Worm (Caenorhabditis elegans) whole organism, early embryonic: ENCODE measurements around the gene C25F9.16.

ENCODE experiments used
- B0310.2 ChIP-seq: sonication (generic microtip); optimal IDR thresholded peaks from 2 replicates; lab custom pipeline; 2016; ENCODE audit warnings: mild to moderate bottlenecking, missing genetic modification characterization, missing compliant biosample characterization
- F13C5.2 ChIP-seq: sonication (generic microtip); optimal IDR thresholded peaks from 2 replicates; lab custom pipeline; 2017; ENCODE audit warnings: mild to moderate bottlenecking, missing genetic modification characterization, inconsistent platforms, missing compliant biosample characterization
- aly-1 ChIP-seq: sonication (generic microtip); optimal IDR thresholded peaks from 2 replicates; lab custom pipeline; 2016; ENCODE audit warnings: missing genetic modification characterization, missing compliant biosample characterization
- ama-1 ChIP-seq: fragments of 150-350 bp; optimal IDR thresholded peaks from 2 replicates; lab custom pipeline; 2014
- ceh-13 ChIP-seq: fragments of 200-800 bp; sonication (Bioruptor generic); optimal IDR thresholded peaks from 2 replicates; lab custom pipeline; 2018; ENCODE audit warnings: mild to moderate bottlenecking, missing genetic modification characterization, missing compliant biosample characterization
- ceh-36 ChIP-seq: sonication (generic microtip); optimal IDR thresholded peaks from 2 replicates; lab custom pipeline; 2016; ENCODE audit warnings: missing genetic modification characterization, inconsistent platforms, missing compliant biosample characterization
- ets-7 ChIP-seq: sonication (generic microtip); optimal IDR thresholded peaks from 2 replicates; lab custom pipeline; 2016; ENCODE audit warnings: missing genotype, missing genetic modification characterization, missing compliant biosample characterization
- flt-1 ChIP-seq: fragments of 200-800 bp; sonication (Bioruptor generic); IDR thresholded peaks from 2 replicates; pipeline ENCODE4 v1.3.6; 2022; ENCODE audit warnings: missing genetic modification characterization, missing compliant biosample characterization
- hmbx-1 ChIP-seq: sonication (generic microtip); optimal IDR thresholded peaks from 2 replicates; lab custom pipeline; 2016; ENCODE audit warnings: mild to moderate bottlenecking, missing genetic modification characterization, missing compliant biosample characterization
- hmg-4 ChIP-seq: fragments of 200-800 bp; sonication (Bioruptor generic); optimal IDR thresholded peaks from 2 replicates; lab custom pipeline; 2018; ENCODE audit warnings: mild to moderate bottlenecking, missing genetic modification characterization, missing compliant biosample characterization
- hnd-1 ChIP-seq: sonication (generic microtip); optimal IDR thresholded peaks from 2 replicates; lab custom pipeline; 2016; ENCODE audit warnings: missing genetic modification characterization, missing compliant biosample characterization
- pes-1 ChIP-seq: fragments of 200-800 bp; sonication (Bioruptor generic); IDR thresholded peaks from 2 replicates; pipeline ENCODE4 v1.3.6; 2022; ENCODE audit warnings: missing genetic modification reagents, missing genetic modification characterization, missing compliant biosample characterization
- scrt-1 ChIP-seq: fragments of 200-800 bp; sonication (Bioruptor generic); IDR thresholded peaks from 2 replicates; pipeline ENCODE4 v1.3.6; 2022; ENCODE audit warnings: missing genetic modification characterization, missing compliant biosample characterization
- sea-1 ChIP-seq: fragments of 200-800 bp; sonication (Bioruptor generic); conservative IDR thresholded peaks from 2 replicates; pipeline ENCODE4 v1.3.6; 2022; ENCODE audit warnings: missing genetic modification characterization, missing compliant biosample characterization
- tbx-11 ChIP-seq: fragments of 200-800 bp; sonication (Bioruptor generic); IDR thresholded peaks from 2 replicates; pipeline ENCODE4 v1.3.6; 2022; ENCODE audit warnings: missing genetic modification characterization, missing compliant biosample characterization
- tbx-37 ChIP-seq: fragments of 200-800 bp; sonication (Bioruptor generic); conservative IDR thresholded peaks from 2 replicates; pipeline ENCODE4 v1.3.6; 2022; ENCODE audit warnings: missing genetic modification reagents, missing genetic modification characterization, missing compliant biosample characterization
- tra-4 ChIP-seq: sonication (generic microtip); optimal IDR thresholded peaks from 2 replicates; lab custom pipeline; 2017; ENCODE audit warnings: missing genetic modification characterization, missing compliant biosample characterization

C25F9.16 gene

ce11 chrV:19436307-19436706 is 2.1 kb downstream of the C25F9.16 start, which contains the start of gene C25F9.14:
C25F9.14 (plus strand) TSS chrV:19436484.
- no peak for TF ChIP-seq hnd-1 (tag; lab: Kevin White, UChicago)
- no peak for TF ChIP-seq flt-1 (GFP tag; lab: Robert Waterston, UW)
- TF ChIP-seq tbx-37 = no peak
- no peak for TF ChIP-seq ama-1 (lab: Kevin White, UChicago)
- TF ChIP-seq B0310.2 (tag; lab: Kevin White, UChicago) = no peak
- TF ChIP-seq ceh-36 = no peak

ce11 chrV:19443599-19443998 is 9.4 kb downstream of the C25F9.16 start:
- TF ChIP-seq hmg-4 = no peak
- no peak for TF ChIP-seq hmbx-1 (tag; lab: Kevin White, UChicago)
- TF ChIP-seq F13C5.2 = no peak
- no peak for TF ChIP-seq tbx-11 (GFP tag; lab: Robert Waterston, UW)
- no peak for TF ChIP-seq hnd-1 (tag; lab: Kevin White, UChicago)
- no peak for TF ChIP-seq pes-1
- no peak for TF ChIP-seq scrt-1 (GFP tag; lab: Robert Waterston, UW)
- TF ChIP-seq flt-1 (GFP tag; lab: Robert Waterston, UW) = no peak
- TF ChIP-seq ama-1 (lab: Kevin White, UChicago) = no peak
- no peak for TF ChIP-seq B0310.2 (tag; lab: Kevin White, UChicago)
- no peak for TF ChIP-seq ets-7 (tag; lab: Kevin White, UChicago)
- TF ChIP-seq sea-1 (GFP tag; lab: Robert Waterston, UW) = no peak
- TF ChIP-seq tra-4 (tag; lab: Kevin White, UChicago) = no peak
- no peak for TF ChIP-seq tbx-37
- TF ChIP-seq aly-1 (tag; lab: Kevin White, UChicago) = no peak
- TF ChIP-seq ceh-36 = no peak

ce11 chrV:19445442-19445841 is 11.3 kb downstream of the C25F9.16 start, which contains the start of gene M04C3.1:
M04C3.1 (minus strand) TSS chrV:19445605.
- TF ChIP-seq ets-7 (tag; lab: Kevin White, UChicago) (no peak), flt-1 (GFP tag; lab: Robert Waterston, UW) (no peak), F13C5.2 (no peak), hmbx-1 (tag; lab: Kevin White, UChicago) (no peak)

ce11 chrV:19448805-19449204 is 14.6 kb downstream of the C25F9.16 start, which contains the start of gene M04C3.2:
M04C3.2 (minus strand) TSS chrV:19448905.
- TF ChIP-seq scrt-1 (GFP tag; lab: Robert Waterston, UW) (no peak), F13C5.2 (no peak), ceh-36 (no peak), ama-1 (lab: Kevin White, UChicago) (no peak), ceh-13 (no peak), hmbx-1 (tag; lab: Kevin White, UChicago) (no peak)

- TF ChIP-seq tbx-37 (no peak), ceh-13 (no peak), tbx-11 (GFP tag; lab: Robert Waterston, UW) (no peak), tra-4 (tag; lab: Kevin White, UChicago) (no peak), ets-7 (tag; lab: Kevin White, UChicago) (no peak)
Observed at ce11 chrV:19449544-19449943, 15.4 kb downstream of the C25F9.16 start, which contains the start of gene M04C3.5. M04C3.5 (plus strand) TSS chrV:19449733.

ce11 chrV:19455650-19456049 is 21.5 kb downstream of the C25F9.16 start, which contains the start of the genes Y43F8B.13 and Y43F8B.14:
Y43F8B.13 (plus strand) TSS chrV:19455950.
Y43F8B.14 (minus strand) TSS chrV:19455971.
- TF ChIP-seq ceh-13 (no peak), pes-1 (no peak), sea-1 (GFP tag; lab: Robert Waterston, UW) (no peak), hmg-4 (no peak), hnd-1 (tag; lab: Kevin White, UChicago) (no peak), aly-1 (tag; lab: Kevin White, UChicago) (no peak), tbx-11 (GFP tag; lab: Robert Waterston, UW) (no peak), tbx-37 (no peak), B0310.2 (tag; lab: Kevin White, UChicago) (no peak)

ce11 chrV:19457120-19457519 is 22.9 kb downstream of the C25F9.16 start, which contains the start of gene Y43F8B.24:
Y43F8B.24 (plus strand) TSS chrV:19457420.
- TF ChIP-seq B0310.2 (tag; lab: Kevin White, UChicago) = no peak

ce11 chrV:19462020-19462419 is 27.8 kb downstream of the C25F9.16 start, which contains the start of gene Y43F8B.15:
Y43F8B.15 (minus strand) TSS chrV:19462120.
- TF ChIP-seq tbx-11 (GFP tag; lab: Robert Waterston, UW) (no peak), sea-1 (GFP tag; lab: Robert Waterston, UW) (no peak), flt-1 (GFP tag; lab: Robert Waterston, UW) (no peak), tbx-37 (no peak), pes-1 (no peak), ama-1 (lab: Kevin White, UChicago) (no peak), aly-1 (tag; lab: Kevin White, UChicago) (no peak), hmbx-1 (tag; lab: Kevin White, UChicago) (no peak), ets-7 (tag; lab: Kevin White, UChicago) (no peak), scrt-1 (GFP tag; lab: Robert Waterston, UW) (no peak), tra-4 (tag; lab: Kevin White, UChicago) (no peak), ceh-36 (no peak), F13C5.2 (no peak), ceh-13 (no peak), B0310.2 (tag; lab: Kevin White, UChicago) (no peak)

ce11 chrV:19462612-19463011 is 28.4 kb downstream of the C25F9.16 start, which contains the start of gene Y43F8B.25:
Y43F8B.25 (plus strand) TSS chrV:19462912.
- TF ChIP-seq aly-1 (tag; lab: Kevin White, UChicago) = no peak
- no peak for TF ChIP-seq hmg-4
- TF ChIP-seq tbx-37 = no peak
- no peak for TF ChIP-seq ama-1 (lab: Kevin White, UChicago)
- TF ChIP-seq scrt-1 (GFP tag; lab: Robert Waterston, UW) = no peak
- TF ChIP-seq tbx-11 (GFP tag; lab: Robert Waterston, UW) = no peak
- no peak for TF ChIP-seq hnd-1 (tag; lab: Kevin White, UChicago)
- TF ChIP-seq pes-1 = no peak
- no peak for TF ChIP-seq ceh-36
- TF ChIP-seq F13C5.2 = no peak
- no peak for TF ChIP-seq B0310.2 (tag; lab: Kevin White, UChicago)
- no peak for TF ChIP-seq ceh-13
- TF ChIP-seq sea-1 (GFP tag; lab: Robert Waterston, UW) = no peak
- TF ChIP-seq tra-4 (tag; lab: Kevin White, UChicago) = no peak
- TF ChIP-seq ets-7 (tag; lab: Kevin White, UChicago) = no peak
- TF ChIP-seq flt-1 (GFP tag; lab: Robert Waterston, UW) = no peak
- no peak for TF ChIP-seq hmbx-1 (tag; lab: Kevin White, UChicago)
